Fruit fly (Drosophila melanogaster) whole organism, prepupa: ENCODE data around the gene ab.

ENCODE experiments used
- CG10631 ChIP-seq: fragments of 200-800 bp; sonication (Bioruptor generic); optimal IDR thresholded peaks from 2 replicates; lab custom pipeline; 2016; ENCODE audit warnings: missing biosample characterization, missing genetic modification characterization
- CG10669 ChIP-seq: fragments of 200-800 bp; sonication (Bioruptor generic); optimal IDR thresholded peaks from 3 replicates; lab custom pipeline; 2018; ENCODE audit warnings: missing biosample characterization, mild to moderate bottlenecking, missing genetic modification characterization, moderate library complexity
- CG15336 ChIP-seq: fragments of 200-800 bp; sonication (Bioruptor generic); IDR thresholded peaks from 2 replicates; pipeline ENCODE4 v1.3.6; 2022; ENCODE audit warnings: missing biosample characterization, missing genetic modification characterization
- CG1621 ChIP-seq: fragments of 200-800 bp; sonication (Bioruptor generic); optimal IDR thresholded peaks from 3 replicates; lab custom pipeline; 2018; ENCODE audit warnings: missing biosample characterization, mild to moderate bottlenecking, missing genetic modification characterization
- CG16779 ChIP-seq: fragments of 200-800 bp; sonication (Bioruptor generic); optimal IDR thresholded peaks from 3 replicates; lab custom pipeline; 2017; ENCODE audit warnings: missing biosample characterization, mild to moderate bottlenecking, missing genetic modification characterization
- CG31627 ChIP-seq: fragments of 200-800 bp; sonication (Bioruptor generic); optimal IDR thresholded peaks from 3 replicates; lab custom pipeline; 2016; ENCODE audit warnings: missing biosample characterization, missing genetic modification characterization
- CG32006 ChIP-seq: fragments of 200-800 bp; sonication (Bioruptor generic); optimal IDR thresholded peaks from 3 replicates; lab custom pipeline; 2017; ENCODE audit warnings: missing biosample characterization, mild to moderate bottlenecking, missing genetic modification characterization
- CG34406 ChIP-seq: fragments of 200-800 bp; sonication (Bioruptor generic); optimal IDR thresholded peaks from 3 replicates; lab custom pipeline; 2016; ENCODE audit warnings: missing biosample characterization, missing genetic modification characterization
- CG6163 ChIP-seq: fragments of 200-800 bp; sonication (Bioruptor generic); IDR thresholded peaks from 3 replicates; pipeline ENCODE4 v1.3.6; 2022; ENCODE audit warnings: missing biosample characterization, missing genetic modification characterization
- CG6276 ChIP-seq: fragments of 200-800 bp; sonication (Bioruptor generic); optimal IDR thresholded peaks from 2 replicates; lab custom pipeline; 2017; ENCODE audit warnings: missing biosample characterization, mild to moderate bottlenecking, missing genetic modification characterization
- CG6792 ChIP-seq: fragments of 200-800 bp; sonication (Bioruptor generic); optimal IDR thresholded peaks from 3 replicates; lab custom pipeline; 2016; ENCODE audit warnings: missing biosample characterization, missing genetic modification characterization
- CG6808 ChIP-seq: fragments of 200-800 bp; sonication (Bioruptor generic); optimal IDR thresholded peaks from 3 replicates; lab custom pipeline; 2017; ENCODE audit warnings: missing biosample characterization, missing genetic modification characterization, mild to moderate bottlenecking, moderate library complexity, missing genetic modification reagents
- CG6854 ChIP-seq: fragments of 200-800 bp; sonication (Bioruptor generic); optimal IDR thresholded peaks from 2 replicates; lab custom pipeline; 2017; ENCODE audit warnings: missing biosample characterization, mild to moderate bottlenecking, missing genetic modification characterization
- CG8119 ChIP-seq: fragments of 200-800 bp; sonication (Bioruptor generic); IDR thresholded peaks from 3 replicates; pipeline ENCODE4 v1.3.6; 2022; ENCODE audit warnings: missing biosample characterization, missing genetic modification characterization
- CG8319 ChIP-seq: fragments of 200-800 bp; sonication (Bioruptor generic); optimal IDR thresholded peaks from 3 replicates; lab custom pipeline; 2016; ENCODE audit warnings: missing biosample characterization, missing genetic modification characterization
- CG8632 ChIP-seq: fragments of 200-800 bp; sonication (Bioruptor generic); optimal IDR thresholded peaks from 3 replicates; lab custom pipeline; 2016; ENCODE audit warnings: missing biosample characterization, missing genetic modification characterization
- CG9139 ChIP-seq: fragments of 200-800 bp; sonication (Bioruptor generic); optimal IDR thresholded peaks from 3 replicates; lab custom pipeline; 2017; ENCODE audit warnings: missing biosample characterization, mild to moderate bottlenecking, missing genetic modification characterization
- Eip75B ChIP-seq: fragments of 200-800 bp; sonication (Bioruptor generic); optimal IDR thresholded peaks from 3 replicates; lab custom pipeline; 2016; ENCODE audit warnings: missing biosample characterization, missing genetic modification characterization
- Eip78C ChIP-seq: fragments of 200-800 bp; sonication (Bioruptor generic); peaks from one replicate; lab custom pipeline; 2016; ENCODE audit warnings: missing biosample characterization, missing genetic modification characterization
- Gug ChIP-seq: fragments of 200-800 bp; sonication (Bioruptor generic); IDR thresholded peaks from 2 replicates; pipeline ENCODE4 v1.3.6; 2022; ENCODE audit warnings: missing biosample characterization, missing genetic modification characterization
- Hr38 ChIP-seq: sonication (Bioruptor generic); optimal IDR thresholded peaks from 2 replicates; lab custom pipeline; 2016; ENCODE audit warnings: missing biosample characterization, missing genetic modification characterization
- Hr39 ChIP-seq: fragments of 200-800 bp; sonication (Bioruptor generic); optimal IDR thresholded peaks from 2 replicates; lab custom pipeline; 2016; ENCODE audit warnings: missing biosample characterization, missing genetic modification characterization
- Hr4 ChIP-seq: fragments of 200-800 bp; sonication (Bioruptor generic); optimal IDR thresholded peaks from 3 replicates; lab custom pipeline; 2016; ENCODE audit warnings: missing biosample characterization, missing genetic modification characterization
- Lpt ChIP-seq: fragments of 200-800 bp; sonication (Bioruptor generic); optimal IDR thresholded peaks from 3 replicates; lab custom pipeline; 2016; ENCODE audit warnings: missing biosample characterization, missing genetic modification characterization
- Met ChIP-seq: fragments of 200-800 bp; sonication (Bioruptor generic); optimal IDR thresholded peaks from 3 replicates; lab custom pipeline; 2016; ENCODE audit warnings: missing biosample characterization, missing genetic modification characterization
- OdsH ChIP-seq: fragments of 200-800 bp; sonication (Bioruptor generic); optimal IDR thresholded peaks from 3 replicates; lab custom pipeline; 2016; ENCODE audit warnings: missing biosample characterization, missing genetic modification characterization
- Sox102F ChIP-seq: fragments of 200-800 bp; sonication (Bioruptor generic); optimal IDR thresholded peaks from 2 replicates; lab custom pipeline; 2016; ENCODE audit warnings: missing biosample characterization, mild to moderate bottlenecking, missing genetic modification characterization
- Sox14 ChIP-seq: fragments of 200-800 bp; sonication (Bioruptor generic); optimal IDR thresholded peaks from 3 replicates; lab custom pipeline; 2016; ENCODE audit warnings: missing biosample characterization, missing genetic modification characterization
- Sox15 ChIP-seq: fragments of 200-800 bp; sonication (Bioruptor generic); optimal IDR thresholded peaks from 3 replicates; lab custom pipeline; 2016; ENCODE audit warnings: missing biosample characterization, missing genetic modification characterization
- achi ChIP-seq: fragments of 200-800 bp; sonication (Bioruptor generic); optimal IDR thresholded peaks from 3 replicates; lab custom pipeline; 2016; ENCODE audit warnings: missing biosample characterization, missing genetic modification characterization
- acj6 ChIP-seq: fragments of 200-800 bp; sonication (Bioruptor generic); optimal IDR thresholded peaks from 3 replicates; lab custom pipeline; 2016; ENCODE audit warnings: missing biosample characterization, missing genetic modification characterization
- dac ChIP-seq: fragments of 200-800 bp; sonication (Bioruptor generic); optimal IDR thresholded peaks from 2 replicates; lab custom pipeline; 2017; ENCODE audit warnings: missing biosample characterization, mild to moderate bottlenecking, missing genetic modification characterization
- dsx ChIP-seq: fragments of 200-800 bp; optimal IDR thresholded peaks from 3 replicates; lab custom pipeline; 2019; ENCODE audit warnings: missing biosample characterization, mild to moderate bottlenecking, missing genetic modification characterization, moderate library complexity; ENCODE audit not compliant: poor library complexity, severe bottlenecking
- eg ChIP-seq: fragments of 200-800 bp; sonication (Bioruptor generic); IDR thresholded peaks from 3 replicates; pipeline ENCODE4 v1.3.6; 2022; ENCODE audit warnings: missing biosample characterization, missing genetic modification characterization
- fd59A ChIP-seq: fragments of 200-800 bp; sonication (Bioruptor generic); optimal IDR thresholded peaks from 2 replicates; lab custom pipeline; 2017; ENCODE audit warnings: missing biosample characterization, mild to moderate bottlenecking, missing genetic modification characterization, missing genetic modification reagents
- fd85E ChIP-seq: fragments of 200-800 bp; sonication (Bioruptor generic); optimal IDR thresholded peaks from 3 replicates; lab custom pipeline; 2016; ENCODE audit warnings: missing biosample characterization, missing genetic modification characterization
- fkh ChIP-seq: fragments of 200-800 bp; sonication (Bioruptor generic); optimal IDR thresholded peaks from 3 replicates; lab custom pipeline; 2017; ENCODE audit warnings: missing biosample characterization, mild to moderate bottlenecking, missing genetic modification characterization, moderate library complexity
- lz ChIP-seq: fragments of 200-800 bp; sonication (Bioruptor generic); optimal IDR thresholded peaks from 3 replicates; lab custom pipeline; 2016; ENCODE audit warnings: missing biosample characterization, missing genetic modification characterization
- net ChIP-seq: fragments of 200-800 bp; sonication (Bioruptor generic); optimal IDR thresholded peaks from 3 replicates; lab custom pipeline; 2016; ENCODE audit warnings: missing biosample characterization, missing genetic modification characterization
- pdm3 ChIP-seq: fragments of 200-800 bp; sonication (Bioruptor generic); optimal IDR thresholded peaks from 3 replicates; lab custom pipeline; 2016; ENCODE audit warnings: missing biosample characterization, missing genetic modification characterization
- salr ChIP-seq, 2 experiments: fragments of 200-800 bp; sonication (Bioruptor generic); optimal IDR thresholded peaks; 3 replicates each; lab custom pipeline; 2016 to 2018; ENCODE audit warnings: missing biosample characterization in 2 of 2, missing genetic modification characterization in 2 of 2, mild to moderate bottlenecking in 1 of 2
- spab ChIP-seq: fragments of 200-800 bp; sonication (Bioruptor generic); optimal IDR thresholded peaks from 2 replicates; lab custom pipeline; 2017; ENCODE audit warnings: missing biosample characterization, mild to moderate bottlenecking, missing genetic modification characterization, missing genetic modification reagents
- ss ChIP-seq, 2 experiments: fragments of 200-800 bp; sonication (Bioruptor generic); optimal IDR thresholded peaks; 2 replicates in 1 of 2; 3 replicates in 1 of 2; lab custom pipeline; 2017 to 2018; ENCODE audit warnings: mild to moderate bottlenecking in 2 of 2, missing biosample characterization in 2 of 2, missing genetic modification characterization in 2 of 2, moderate library complexity in 1 of 2
- svp ChIP-seq: fragments of 200-800 bp; sonication (Bioruptor generic); peaks from one replicate; lab custom pipeline; 2016; ENCODE audit warnings: missing biosample characterization, missing genetic modification characterization
- vri ChIP-seq: fragments of 200-800 bp; sonication (Bioruptor generic); optimal IDR thresholded peaks from 3 replicates; lab custom pipeline; 2016; ENCODE audit warnings: missing biosample characterization, mild to moderate bottlenecking, missing genetic modification characterization

Gene ab

dm6 chr2L:11220783-11221182 lies 10.3 kb downstream of the ab start (continued):
- TF ChIP-seq Sox14 (GFP tag; lab: Kevin White, UChicago): peak; percentile 56
- TF ChIP-seq CG31627 (GFP tag; lab: Kevin White, UChicago): peak; percentile 71
- no peak for TF ChIP-seq vri
- peak; percentile 33 for TF ChIP-seq Sox15
- TF ChIP-seq dsx (GFP tag; lab: Kevin White, UChicago): no peak
- TF ChIP-seq dac (GFP tag; lab: Kevin White, UChicago): peak; percentile 15
- no peak for TF ChIP-seq Gug
- TF ChIP-seq CG15336 (GFP tag; lab: Robert Waterston, UW): peak; percentile 49
- peak; percentile 6 for TF ChIP-seq CG10669
- peak; percentile 59 for TF ChIP-seq achi
- TF ChIP-seq CG6163 (GFP tag; lab: Robert Waterston, UW): peak; percentile 6; the same call in 1 of the 3 replicates
- TF ChIP-seq salr (GFP tag; optimal IDR thresholded peaks at IDR 0.05; lab: Kevin White, UChicago): no peak
- TF ChIP-seq CG6854 (GFP tag; lab: Kevin White, UChicago): no peak
- peak; percentile 20 for TF ChIP-seq spab
- TF ChIP-seq ss (GFP tag; optimal IDR thresholded peaks at IDR 0.05; lab: Kevin White, UChicago): no peak
- peak; percentile 77 for TF ChIP-seq Hr39 (GFP tag; lab: Kevin White, UChicago)
- peak; percentile 55 for TF ChIP-seq CG10631 (GFP tag; lab: Kevin White, UChicago)

- no peak for TF ChIP-seq CG6792 (GFP tag; lab: Kevin White, UChicago)
- no peak for TF ChIP-seq Lpt (GFP tag; lab: Kevin White, UChicago)
- TF ChIP-seq ss (GFP tag; optimal IDR thresholded peaks at IDR 0.05; lab: Kevin White, UChicago): peak in 1 of 2 experiments; percentile 42
- no peak for TF ChIP-seq Hr39 (GFP tag; lab: Kevin White, UChicago)
- TF ChIP-seq Eip75B (GFP tag; lab: Kevin White, UChicago): peak; percentile 18
- no peak for TF ChIP-seq CG1621 (tag; lab: Kevin White, UChicago)
- TF ChIP-seq CG34406 (GFP tag; lab: Kevin White, UChicago): peak; percentile 8
- TF ChIP-seq CG8632 (GFP tag; lab: Kevin White, UChicago): peak; percentile 38
- no peak for TF ChIP-seq CG31627 (GFP tag; lab: Kevin White, UChicago)
- peak; percentile 13 for TF ChIP-seq achi
- peak; percentile 11 for TF ChIP-seq pdm3 (GFP tag; lab: Kevin White, UChicago)
- TF ChIP-seq CG15336 (GFP tag; lab: Robert Waterston, UW): peak; percentile 20; the same call in 1 of the 2 replicates
- TF ChIP-seq CG6854 (GFP tag; lab: Kevin White, UChicago): peak; percentile 44
- TF ChIP-seq CG16779: peak; percentile 23
- peak; percentile 24 for TF ChIP-seq CG9139 (GFP tag; lab: Kevin White, UChicago)
- no peak for TF ChIP-seq svp (GFP tag; lab: Kevin White, UChicago)
- peak; percentile 43 for TF ChIP-seq acj6 (GFP tag; lab: Kevin White, UChicago)
- no peak for TF ChIP-seq Hr4
- TF ChIP-seq Eip78C (GFP tag; lab: Kevin White, UChicago): peak; percentile 45
- TF ChIP-seq spab: no peak
- TF ChIP-seq eg (GFP tag; lab: Robert Waterston, UW): peak; percentile 17; the same call in 1 of the 3 replicates
- peak; percentile 14 for TF ChIP-seq net
- no peak for TF ChIP-seq Sox14 (GFP tag; lab: Kevin White, UChicago)
- TF ChIP-seq dsx (GFP tag; lab: Kevin White, UChicago): peak; percentile 5
- TF ChIP-seq salr (GFP tag; optimal IDR thresholded peaks at IDR 0.05; lab: Kevin White, UChicago): peak in 1 of 2 experiments; percentile 4
- no peak for TF ChIP-seq Gug
Measured at dm6 chr2L:11221296-11221698, 10.8 kb downstream of the ab start.

DNA sequence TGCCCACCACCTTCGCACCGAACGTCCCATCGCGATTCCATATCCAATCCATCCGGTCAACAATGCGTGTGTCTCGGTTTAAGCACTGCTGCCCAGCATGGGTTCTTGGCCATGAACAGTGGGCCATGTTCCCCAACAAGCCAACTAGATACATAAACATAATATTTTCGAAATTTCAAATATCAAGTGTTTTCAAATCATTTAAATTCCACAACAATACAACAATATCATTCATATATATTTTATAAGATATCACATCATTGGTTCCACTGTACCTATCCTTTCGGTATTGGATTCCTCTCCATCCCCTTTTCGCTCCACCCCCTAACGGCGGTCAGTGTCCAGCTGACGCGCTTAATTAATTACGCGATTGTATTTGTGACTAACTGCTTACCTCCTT lies 11.6 kb downstream of the ab start:
- TF ChIP-seq CG8319 (GFP tag; lab: Kevin White, UChicago): peak; percentile 3
- TF ChIP-seq Met (GFP tag; lab: Kevin White, UChicago): peak; percentile 85
- TF ChIP-seq Sox102F: peak; percentile 87
- peak; percentile 54 for TF ChIP-seq OdsH
- TF ChIP-seq CG6276: no peak
- TF ChIP-seq CG6808 (GFP tag; lab: Kevin White, UChicago): peak; percentile 17
- TF ChIP-seq CG8632 (GFP tag; lab: Kevin White, UChicago): peak; percentile 56
- TF ChIP-seq Gug: no peak
- peak; percentile 88 for TF ChIP-seq Eip78C (GFP tag; lab: Kevin White, UChicago)
- peak; percentile 70 for TF ChIP-seq CG34406 (GFP tag; lab: Kevin White, UChicago)
- TF ChIP-seq Hr4: no peak
- TF ChIP-seq Eip75B (GFP tag; lab: Kevin White, UChicago): peak; percentile 61
- no peak for TF ChIP-seq fd85E (GFP tag; lab: Kevin White, UChicago)
- peak; percentile 6 for TF ChIP-seq CG9139 (GFP tag; lab: Kevin White, UChicago)
- TF ChIP-seq fd59A: peak; percentile 33
- peak; percentile 65 for TF ChIP-seq pdm3 (GFP tag; lab: Kevin White, UChicago)
- TF ChIP-seq Hr38 (GFP tag; lab: Kevin White, UChicago): no peak
- peak; percentile 30 for TF ChIP-seq CG10669
- peak; percentile 54 for TF ChIP-seq Sox15
- TF ChIP-seq lz (GFP tag; lab: Kevin White, UChicago): peak; percentile 83
- peak; percentile 30 for TF ChIP-seq CG32006 (GFP tag; lab: Kevin White, UChicago)
- no peak for TF ChIP-seq CG8119 (GFP tag; lab: Robert Waterston, UW)
- no peak for TF ChIP-seq dac (GFP tag; lab: Kevin White, UChicago)
- TF ChIP-seq fkh (GFP tag; lab: Kevin White, UChicago): no peak
